Worm (Caenorhabditis elegans) whole organism, L3 larva: ENCODE data around the gene fbxb-55.

Experiments
- ama-1 ChIP-seq: fragments of 150-350 bp; optimal IDR thresholded peaks from 2 replicates; lab custom pipeline; 2018
- elt-3 ChIP-seq, 3 experiments: fragments of 150-350 bp in 1 of 3; sonication (generic microtip) in 2 of 3; optimal IDR thresholded peaks; 2 replicates in 2 of 3; 4 replicates in 1 of 3; lab custom pipeline; 2014 to 2017; ENCODE audit warnings: missing biosample characterization in 3 of 3, missing genetic modification characterization in 3 of 3
- nhr-25 ChIP-seq: sonication (generic microtip); optimal IDR thresholded peaks from 2 replicates; lab custom pipeline; 2017; ENCODE audit warnings: missing biosample characterization, missing genetic modification characterization

DNA sequence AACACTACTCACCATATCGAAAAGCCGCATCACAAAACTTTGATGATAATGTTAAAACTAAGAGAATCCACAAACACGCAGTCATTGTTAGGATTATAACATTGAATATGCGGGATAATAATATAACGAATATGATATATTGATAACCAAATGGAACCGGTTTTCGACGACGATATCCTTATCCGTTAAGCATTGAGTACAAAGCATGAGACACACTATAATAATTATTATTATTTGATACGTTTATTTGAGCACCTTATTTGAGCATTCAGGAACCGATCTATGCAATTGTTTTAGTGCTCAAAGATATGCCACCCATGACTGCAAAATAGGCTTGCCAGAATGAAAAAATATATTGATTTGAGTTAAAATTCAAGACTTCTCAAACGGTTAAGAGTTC lies 6.0 kb downstream of the fbxb-55 start, which contains the start of gene W03D2.9:
- TF ChIP-seq ama-1 (lab: Kevin White, UChicago) (no peak), nhr-25 (tag; lab: Kevin White, UChicago) (no peak), elt-3 (tag; optimal IDR thresholded peaks at IDR 0.05; lab: Kevin White, UChicago) (no peak)
